Worm (Caenorhabditis elegans) whole organism, early embryonic: ENCODE data around the gene gipc-1.

Experiments used
- B0310.2 ChIP-seq: sonication (generic microtip); optimal IDR thresholded peaks from 2 replicates; lab custom pipeline; 2016; ENCODE audit warnings: mild to moderate bottlenecking, missing genetic modification characterization, missing compliant biosample characterization
- F13C5.2 ChIP-seq: sonication (generic microtip); optimal IDR thresholded peaks from 2 replicates; lab custom pipeline; 2017; ENCODE audit warnings: mild to moderate bottlenecking, missing genetic modification characterization, inconsistent platforms, missing compliant biosample characterization
- aly-1 ChIP-seq: sonication (generic microtip); optimal IDR thresholded peaks from 2 replicates; lab custom pipeline; 2016; ENCODE audit warnings: missing genetic modification characterization, missing compliant biosample characterization
- ama-1 ChIP-seq: fragments of 150-350 bp; optimal IDR thresholded peaks from 2 replicates; lab custom pipeline; 2014
- ceh-13 ChIP-seq: fragments of 200-800 bp; sonication (Bioruptor generic); optimal IDR thresholded peaks from 2 replicates; lab custom pipeline; 2018; ENCODE audit warnings: mild to moderate bottlenecking, missing genetic modification characterization, missing compliant biosample characterization
- flt-1 ChIP-seq: fragments of 200-800 bp; sonication (Bioruptor generic); IDR thresholded peaks from 2 replicates; pipeline ENCODE4 v1.3.6; 2022; ENCODE audit warnings: missing genetic modification characterization, missing compliant biosample characterization
- hmbx-1 ChIP-seq: sonication (generic microtip); optimal IDR thresholded peaks from 2 replicates; lab custom pipeline; 2016; ENCODE audit warnings: mild to moderate bottlenecking, missing genetic modification characterization, missing compliant biosample characterization
- hnd-1 ChIP-seq: sonication (generic microtip); optimal IDR thresholded peaks from 2 replicates; lab custom pipeline; 2016; ENCODE audit warnings: missing genetic modification characterization, missing compliant biosample characterization
- pes-1 ChIP-seq: fragments of 200-800 bp; sonication (Bioruptor generic); IDR thresholded peaks from 2 replicates; pipeline ENCODE4 v1.3.6; 2022; ENCODE audit warnings: missing genetic modification reagents, missing genetic modification characterization, missing compliant biosample characterization
- scrt-1 ChIP-seq: fragments of 200-800 bp; sonication (Bioruptor generic); IDR thresholded peaks from 2 replicates; pipeline ENCODE4 v1.3.6; 2022; ENCODE audit warnings: missing genetic modification characterization, missing compliant biosample characterization
- sea-1 ChIP-seq: fragments of 200-800 bp; sonication (Bioruptor generic); conservative IDR thresholded peaks from 2 replicates; pipeline ENCODE4 v1.3.6; 2022; ENCODE audit warnings: missing genetic modification characterization, missing compliant biosample characterization
- tbx-11 ChIP-seq: fragments of 200-800 bp; sonication (Bioruptor generic); IDR thresholded peaks from 2 replicates; pipeline ENCODE4 v1.3.6; 2022; ENCODE audit warnings: missing genetic modification characterization, missing compliant biosample characterization
- tbx-37 ChIP-seq: fragments of 200-800 bp; sonication (Bioruptor generic); conservative IDR thresholded peaks from 2 replicates; pipeline ENCODE4 v1.3.6; 2022; ENCODE audit warnings: missing genetic modification reagents, missing genetic modification characterization, missing compliant biosample characterization
- tra-4 ChIP-seq: sonication (generic microtip); optimal IDR thresholded peaks from 2 replicates; lab custom pipeline; 2017; ENCODE audit warnings: missing genetic modification characterization, missing compliant biosample characterization

ce11 chrIII:4899035-4899578 is 28.5 kb downstream of the gipc-1 start, which contains the start of gene nhl-2:
- TF ChIP-seq hmbx-1 (tag; lab: Kevin White, UChicago) = no peak
- no peak for TF ChIP-seq F13C5.2
- TF ChIP-seq flt-1 (GFP tag; lab: Robert Waterston, UW) = no peak
- no peak for TF ChIP-seq pes-1 (GFP tag; lab: Robert Waterston, UW)
- TF ChIP-seq ceh-13 (GFP tag; lab: Kevin White, UChicago) = no peak
- TF ChIP-seq ama-1 (lab: Kevin White, UChicago) = no peak
- TF ChIP-seq aly-1 (tag; lab: Kevin White, UChicago) = no peak
- TF ChIP-seq tbx-37 = no peak
- no peak for TF ChIP-seq hnd-1 (tag; lab: Kevin White, UChicago)
- no peak for TF ChIP-seq tra-4
- TF ChIP-seq sea-1 (GFP tag; lab: Robert Waterston, UW) = no peak
- no peak for TF ChIP-seq tbx-11 (GFP tag; lab: Robert Waterston, UW)
- TF ChIP-seq scrt-1 (GFP tag; lab: Robert Waterston, UW) = no peak
- TF ChIP-seq B0310.2 (tag; lab: Kevin White, UChicago) = no peak
